Worm (Caenorhabditis elegans) whole organism, L4/young adult: ENCODE results near the gene dgk-2.

Experiments
- W03F9.2 ChIP-seq: fragments of 150-350 bp; optimal IDR thresholded peaks from 2 replicates; lab custom pipeline; 2014; ENCODE audit warnings: missing biosample characterization, missing genetic modification characterization
- dao-5 ChIP-seq: sonication (generic microtip); optimal IDR thresholded peaks from 2 replicates; lab custom pipeline; 2016; ENCODE audit warnings: missing genotype, missing genetic modification characterization, moderate library complexity, missing compliant biosample characterization
- him-1 ChIP-seq: sonication (generic microtip); optimal IDR thresholded peaks from 2 replicates; lab custom pipeline; 2016; ENCODE audit warnings: missing genotype, missing genetic modification reagents, missing genetic modification characterization, missing compliant biosample characterization

Gene dgk-2

DNA sequence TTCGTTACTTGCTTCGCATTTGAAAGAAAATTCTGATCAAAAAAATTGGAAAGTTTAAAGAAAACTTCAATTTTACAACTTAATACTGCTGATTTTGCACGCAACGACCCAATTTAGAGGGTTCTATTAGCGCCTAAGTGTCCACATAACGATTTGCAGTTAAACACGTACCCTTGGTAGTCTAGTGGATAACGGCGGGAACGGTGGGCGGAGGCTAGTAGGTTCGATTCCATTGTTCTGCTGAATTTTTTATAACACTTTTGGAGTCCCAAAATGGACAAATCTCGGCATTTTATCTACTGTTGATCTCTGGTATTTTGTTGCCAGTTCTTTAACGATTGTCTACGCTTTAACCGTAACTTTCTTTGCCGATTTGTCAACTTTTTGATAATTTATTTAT, 51.1 kb downstream of the dgk-2 start:
- TF ChIP-seq him-1 (tag; lab: Kevin White, UChicago): no peak
- no peak for TF ChIP-seq dao-5 (tag; lab: Kevin White, UChicago)
- TF ChIP-seq W03F9.2 (tag; lab: Kevin White, UChicago): no peak

DNA sequence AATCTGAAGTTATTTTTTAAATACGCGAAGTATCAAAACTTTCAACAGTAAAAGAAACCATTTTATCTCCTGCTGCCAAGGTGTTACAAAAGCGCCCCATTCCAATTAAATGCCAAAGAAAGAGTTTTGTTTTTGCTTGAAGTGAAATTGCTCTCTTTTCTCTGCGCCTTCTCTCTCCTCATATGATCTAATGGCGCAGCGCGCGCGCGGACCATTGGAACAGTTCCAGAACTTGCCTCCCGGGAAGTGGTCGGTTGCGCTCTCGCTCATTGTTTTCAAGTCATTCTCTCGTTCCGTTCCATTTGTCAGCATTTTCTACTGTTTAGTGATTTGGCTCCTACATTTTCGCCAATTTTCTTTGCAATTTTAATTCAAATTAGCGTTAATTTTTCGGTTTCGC, 52.3 kb downstream of the dgk-2 start:
- TF ChIP-seq dao-5 (tag; lab: Kevin White, UChicago) (no peak), him-1 (tag; lab: Kevin White, UChicago) (no peak), W03F9.2 (tag; lab: Kevin White, UChicago) (no peak)

DNA sequence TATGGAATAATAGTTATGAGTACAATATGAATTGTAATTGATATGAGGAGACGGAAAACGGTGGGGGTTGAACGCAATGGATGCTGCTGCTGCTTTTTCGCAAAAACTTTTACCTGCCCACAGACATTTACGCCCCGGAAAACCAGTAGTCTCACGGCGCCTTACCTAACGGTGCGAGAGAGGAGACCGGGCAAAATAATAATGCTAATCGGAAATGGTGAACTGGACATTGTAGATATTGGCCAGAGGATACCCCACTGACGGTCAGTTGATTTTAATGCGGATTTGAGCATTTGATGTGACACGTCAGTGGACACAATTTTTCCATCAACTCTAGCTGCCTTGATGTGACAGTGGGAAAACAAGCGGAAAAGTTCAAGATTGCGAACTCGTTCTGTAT, 55.9 kb downstream of the dgk-2 start, which contains the start of gene mltn-13:
mltn-13 (minus strand) TSS at position 101 of the 400 bp plus-strand sequence.
- no peak for TF ChIP-seq dao-5 (tag; lab: Kevin White, UChicago)
- TF ChIP-seq W03F9.2 (tag; lab: Kevin White, UChicago): no peak
- no peak for TF ChIP-seq him-1 (tag; lab: Kevin White, UChicago)
